Fruit fly (Drosophila melanogaster): ENCODE results near the gene CG15362.
A peak's percentile ranks its signal among the peaks of the same experiment; 100 is the strongest.

Gene CG15362

dm6 chr2L:1973957-1974356 lies 7.0 kb upstream of the CG15362 start, which contains the start of gene Der-1:
Gene Der-1, plus strand, starts transcription at chr2L:1973957.
- TF ChIP-seq CG10348 (GFP tag; IDR thresholded peaks at IDR 0.05), result no peak
- TF ChIP-seq rn (GFP tag; IDR thresholded peaks at IDR 0.05), result no peak
- no peak for TF ChIP-seq D1 (tag; optimal IDR thresholded peaks at IDR 0.05)
- no peak for TF ChIP-seq CG9948 (tag; optimal IDR thresholded peaks at IDR 0.05)
- TF ChIP-seq CG14655 (GFP tag; optimal IDR thresholded peaks at IDR 0.05), result no peak
- no peak for TF ChIP-seq CG15710 (tag; optimal IDR thresholded peaks at IDR 0.05)
- peak; percentile 18; the same call in 1 of the 3 replicates for TF ChIP-seq CG4496 (GFP tag; IDR thresholded peaks at IDR 0.05)
- TF ChIP-seq CG12605 (GFP tag; IDR thresholded peaks at IDR 0.05), result no peak
- no peak for TF ChIP-seq CG8301 (tag; optimal IDR thresholded peaks at IDR 0.05)
- peak; percentile 28; the same call in 1 of the 2 replicates for TF ChIP-seq CG32121 (GFP tag; IDR thresholded peaks at IDR 0.05)
- no peak for TF ChIP-seq EcR (GFP tag; optimal IDR thresholded peaks at IDR 0.05)
- peak; percentile 18; the same call in 1 of the 2 replicates for TF ChIP-seq Ets98B (GFP tag; IDR thresholded peaks at IDR 0.05)
- TF ChIP-seq Snoo (tag; optimal IDR thresholded peaks at IDR 0.05), result no peak
- TF ChIP-seq gl (tag; optimal IDR thresholded peaks at IDR 0.05), result no peak
- no peak for TF ChIP-seq Pif1A (GFP tag; optimal IDR thresholded peaks at IDR 0.05)
- TF ChIP-seq CG17806 (tag; optimal IDR thresholded peaks at IDR 0.05), result no peak
- TF ChIP-seq CG34367 (tag; optimal IDR thresholded peaks at IDR 0.05), result no peak
- TF ChIP-seq CG13204 (GFP tag; optimal IDR thresholded peaks at IDR 0.05), result no peak
- TF ChIP-seq Pif1B (GFP tag; optimal IDR thresholded peaks at IDR 0.05), result no peak
- no peak for TF ChIP-seq fd96Ca (GFP tag; IDR thresholded peaks at IDR 0.05)
- TF ChIP-seq CG8159 (tag; optimal IDR thresholded peaks at IDR 0.05), result no peak

- no peak for TF ChIP-seq D1 (tag; optimal IDR thresholded peaks at IDR 0.05)
- no peak for TF ChIP-seq CG9948 (tag; optimal IDR thresholded peaks at IDR 0.05)
- TF ChIP-seq CG8159 (tag; optimal IDR thresholded peaks at IDR 0.05), result no peak
- TF ChIP-seq CG13204 (GFP tag; optimal IDR thresholded peaks at IDR 0.05), result no peak
- no peak for TF ChIP-seq CG8301 (tag; optimal IDR thresholded peaks at IDR 0.05)
- TF ChIP-seq CG4496 (GFP tag; IDR thresholded peaks at IDR 0.05), result no peak
- TF ChIP-seq CG14655 (GFP tag; optimal IDR thresholded peaks at IDR 0.05), result no peak
- TF ChIP-seq CG34367 (tag; optimal IDR thresholded peaks at IDR 0.05), result no peak
- TF ChIP-seq fd96Ca (GFP tag; IDR thresholded peaks at IDR 0.05), result no peak
Observed at dm6 chr2L:1975473-1975872, 5.5 kb upstream of the CG15362 start.

- TF ChIP-seq CG17806 (tag; optimal IDR thresholded peaks at IDR 0.05) (no peak), fd96Ca (GFP tag; IDR thresholded peaks at IDR 0.05) (no peak), Pif1A (GFP tag; optimal IDR thresholded peaks at IDR 0.05) (no peak), CG4496 (GFP tag; IDR thresholded peaks at IDR 0.05) (no peak), D1 (tag; optimal IDR thresholded peaks at IDR 0.05) (no peak), Ets98B (GFP tag; IDR thresholded peaks at IDR 0.05) (no peak), CG15710 (tag; optimal IDR thresholded peaks at IDR 0.05) (no peak), gl (tag; optimal IDR thresholded peaks at IDR 0.05) (no peak), EcR (GFP tag; optimal IDR thresholded peaks at IDR 0.05) (no peak), Snoo (tag; optimal IDR thresholded peaks at IDR 0.05) (no peak), Pif1B (GFP tag; optimal IDR thresholded peaks at IDR 0.05) (no peak), CG34367 (tag; optimal IDR thresholded peaks at IDR 0.05) (no peak), CG10348 (GFP tag; IDR thresholded peaks at IDR 0.05) (no peak), CG8159 (tag; optimal IDR thresholded peaks at IDR 0.05) (no peak)
Observed at dm6 chr2L:1979196-1979818, 1.7 kb upstream of the CG15362 start.

dm6 chr2L:1981726-1982367 lies 871 bp downstream of the CG15362 start, which contains the start of gene CG7289:
Gene CG7289, plus strand, starts transcription at chr2L:1982217.
- TF ChIP-seq CG15710 (tag; optimal IDR thresholded peaks at IDR 0.05) (no peak), CG13204 (GFP tag; optimal IDR thresholded peaks at IDR 0.05) (no peak), CG8301 (tag; optimal IDR thresholded peaks at IDR 0.05) (no peak), Ets98B (GFP tag; IDR thresholded peaks at IDR 0.05) (no peak), Pif1B (GFP tag; optimal IDR thresholded peaks at IDR 0.05) (no peak), CG34367 (tag; optimal IDR thresholded peaks at IDR 0.05) (no peak), CG12605 (GFP tag; IDR thresholded peaks at IDR 0.05) (no peak), CG9948 (tag; optimal IDR thresholded peaks at IDR 0.05) (no peak), Snoo (tag; optimal IDR thresholded peaks at IDR 0.05) (peak; percentile 4), CG8159 (tag; optimal IDR thresholded peaks at IDR 0.05) (no peak), CG4496 (GFP tag; IDR thresholded peaks at IDR 0.05) (0 out of 3 replicates have a peak, but pooled peaks have one; percentile 29), CG17806 (tag; optimal IDR thresholded peaks at IDR 0.05) (no peak), CG32121 (GFP tag; IDR thresholded peaks at IDR 0.05) (no peak), fd96Ca (GFP tag; IDR thresholded peaks at IDR 0.05) (no peak), EcR (GFP tag; optimal IDR thresholded peaks at IDR 0.05) (peak; percentile 99), rn (GFP tag; IDR thresholded peaks at IDR 0.05) (no peak), CG14655 (GFP tag; optimal IDR thresholded peaks at IDR 0.05) (no peak), D1 (tag; optimal IDR thresholded peaks at IDR 0.05) (no peak), Pif1A (GFP tag; optimal IDR thresholded peaks at IDR 0.05) (no peak)

dm6 chr2L:1986343-1987280 lies 5.6 kb downstream of the CG15362 start:
- TF ChIP-seq CG17806 (tag; optimal IDR thresholded peaks at IDR 0.05) (peak; percentile 32), gl (tag; optimal IDR thresholded peaks at IDR 0.05) (no peak), CG32121 (GFP tag; IDR thresholded peaks at IDR 0.05) (no peak; the same call in 1 of the 2 replicates), Ets98B (GFP tag; IDR thresholded peaks at IDR 0.05) (peak; percentile 59; the same call in 1 of the 2 replicates), Snoo (tag; optimal IDR thresholded peaks at IDR 0.05) (peak; percentile 49), CG14655 (GFP tag; optimal IDR thresholded peaks at IDR 0.05) (no peak), CG4496 (GFP tag; IDR thresholded peaks at IDR 0.05) (peak; percentile 70; the same call in 2 of the 3 replicates), Pif1B (GFP tag; optimal IDR thresholded peaks at IDR 0.05) (no peak), Pif1A (GFP tag; optimal IDR thresholded peaks at IDR 0.05) (no peak), D1 (tag; optimal IDR thresholded peaks at IDR 0.05) (no peak), CG15710 (tag; optimal IDR thresholded peaks at IDR 0.05) (peak; percentile 40), CG13204 (GFP tag; optimal IDR thresholded peaks at IDR 0.05) (no peak), CG12605 (GFP tag; IDR thresholded peaks at IDR 0.05) (no peak), CG9948 (tag; optimal IDR thresholded peaks at IDR 0.05) (peak; percentile 1), fd96Ca (GFP tag; IDR thresholded peaks at IDR 0.05) (peak; percentile 30; the same call in 1 of the 3 replicates), CG8301 (tag; optimal IDR thresholded peaks at IDR 0.05) (peak; percentile 43), CG10348 (GFP tag; IDR thresholded peaks at IDR 0.05) (no peak), CG34367 (tag; optimal IDR thresholded peaks at IDR 0.05) (peak; percentile 8), CG8159 (tag; optimal IDR thresholded peaks at IDR 0.05) (peak; percentile 63), EcR (GFP tag; optimal IDR thresholded peaks at IDR 0.05) (no peak), rn (GFP tag; IDR thresholded peaks at IDR 0.05) (no peak)

All from whole organism, pupa.